Fruit fly (Drosophila melanogaster): ENCODE data around the gene Ets96B.
A peak's percentile ranks its signal among the peaks of the same experiment; 100 is the strongest.

Ets96B gene

DNA sequence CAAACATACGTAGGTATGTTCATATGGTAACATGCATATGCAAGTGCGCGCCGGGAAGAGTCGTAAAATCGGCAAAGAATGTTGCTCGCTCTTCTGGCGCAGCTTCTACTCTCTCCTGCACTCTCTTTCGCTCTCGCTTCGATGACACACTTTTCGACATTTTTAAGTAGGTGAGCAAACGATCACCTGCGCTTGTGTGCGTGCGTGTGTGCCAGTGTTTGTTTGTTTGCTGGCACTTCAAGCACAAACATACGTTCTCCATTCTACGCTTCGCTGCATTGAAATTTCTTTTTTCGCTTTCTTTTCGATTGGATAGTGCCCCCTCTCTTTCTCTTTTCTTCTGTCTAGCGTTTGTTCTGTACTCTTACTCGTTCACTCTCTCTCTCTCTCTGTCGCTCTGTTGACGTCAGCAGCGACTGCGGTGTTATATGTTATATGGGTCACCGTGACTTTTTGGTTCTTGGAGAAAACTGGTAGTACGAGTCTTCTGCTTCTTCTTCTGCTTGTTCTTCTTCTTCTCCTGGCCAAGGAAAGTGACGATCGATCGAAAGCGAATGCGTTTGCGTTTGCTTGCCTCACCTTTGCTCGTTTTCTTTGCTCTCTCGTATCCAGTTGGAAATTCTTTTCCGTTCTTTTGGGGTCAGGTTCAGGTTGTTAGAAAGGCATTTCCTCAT, 20.1 kb upstream of the Ets96B start (continued):
- TF ChIP-seq CG3995 (GFP tag; optimal IDR thresholded peaks at IDR 0.05) (peak; percentile 65), CG17385 (GFP tag; optimal IDR thresholded peaks at IDR 0.05) (peak; percentile 85), Spps (tag; optimal IDR thresholded peaks at IDR 0.05) (peak; percentile 55), CG6813 (GFP tag; optimal IDR thresholded peaks at IDR 0.05) (peak; percentile 7), HLHmδ (GFP tag; optimal IDR thresholded peaks at IDR 0.05) (peak; percentile 83), CG33557 (GFP tag; optimal IDR thresholded peaks at IDR 0.05) (peak; percentile 96), CG3838 (GFP tag; optimal IDR thresholded peaks at IDR 0.05) (peak; percentile 51), nmo (GFP tag; optimal IDR thresholded peaks at IDR 0.05) (peak; percentile 3), CG3726 (GFP tag; IDR thresholded peaks at IDR 0.05) (no peak), twi (tag; optimal IDR thresholded peaks at IDR 0.05) (peak; percentile 12), gsb (GFP tag; IDR thresholded peaks at IDR 0.05) (no peak), gsb-n (tag; optimal IDR thresholded peaks at IDR 0.05) (peak; percentile 47), cato (GFP tag; optimal IDR thresholded peaks at IDR 0.05; ENCODE audit: borderline replicate concordance) (no peak), CG1603 (tag; optimal IDR thresholded peaks at IDR 0.05) (peak; percentile 10), inv (GFP tag; IDR thresholded peaks at IDR 0.05; ENCODE audit: partially characterized antibody) (no peak), Hr78 (GFP tag; optimal IDR thresholded peaks at IDR 0.05) (peak in 1 of 2 experiments; percentile 62), trem (tag; optimal IDR thresholded peaks at IDR 0.05) (peak; percentile 27), sc (optimal IDR thresholded peaks at IDR 0.05) (no peak), sc (GFP tag; optimal IDR thresholded peaks at IDR 0.05) (peak; percentile 31), CG7745 (tag; optimal IDR thresholded peaks at IDR 0.05) (peak; percentile 37), Trl (optimal IDR thresholded peaks at IDR 0.05) (peak; percentile 49 to 73), Trl (GFP tag; optimal IDR thresholded peaks at IDR 0.05) (no peak), dmrt11E (tag; optimal IDR thresholded peaks at IDR 0.05) (peak; percentile 26), CG12769 (tag; optimal IDR thresholded peaks at IDR 0.05) (peak; percentile 15), ems (GFP tag; optimal IDR thresholded peaks at IDR 0.05) (no peak), CG14710 (tag; optimal IDR thresholded peaks at IDR 0.05) (peak; percentile 36), Nf-YB (GFP tag; optimal IDR thresholded peaks at IDR 0.05) (peak; percentile 58), kni (GFP tag; optimal IDR thresholded peaks at IDR 0.05) (peak; percentile 59), nerfin-1 (tag; optimal IDR thresholded peaks at IDR 0.05) (peak; percentile 17), onecut (GFP tag; IDR thresholded peaks at IDR 0.05) (peak; percentile 55), cg (GFP tag; optimal IDR thresholded peaks at IDR 0.05) (peak; percentile 71), sqz (GFP tag; optimal IDR thresholded peaks at IDR 0.05) (peak; percentile 40), fru (optimal IDR thresholded peaks at IDR 0.05) (no peak), sd (tag; optimal IDR thresholded peaks at IDR 0.05) (peak; percentile 70), CG2712 (tag; optimal IDR thresholded peaks at IDR 0.05) (peak; percentile 52), Dref (GFP tag; IDR thresholded peaks at IDR 0.05) (no peak), CG17361 (GFP tag; IDR thresholded peaks at IDR 0.05) (no peak), Sox100B (GFP tag; optimal IDR thresholded peaks at IDR 0.05) (peak; percentile 17), CG16779 (GFP tag; IDR thresholded peaks at IDR 0.05) (no peak), hbn (GFP tag; IDR thresholded peaks at IDR 0.05; ENCODE audit: partially characterized antibody) (0 out of 2 replicates have a peak, but pooled peaks have one; percentile 13), CG8290 (GFP tag; optimal IDR thresholded peaks at IDR 0.05) (no peak), CG8290 (tag; optimal IDR thresholded peaks at IDR 0.05) (peak in 1 of 2 experiments; percentile 35), CG8388 (GFP tag; optimal IDR thresholded peaks at IDR 0.05) (peak; percentile 21), CG2202 (tag; optimal IDR thresholded peaks at IDR 0.05) (peak; percentile 56), lola (GFP tag; optimal IDR thresholded peaks at IDR 0.05) (peak in 1 of 3 experiments; percentile 64), CG10979 (tag; optimal IDR thresholded peaks at IDR 0.05) (peak; percentile 2)
